Fruit fly (Drosophila melanogaster): ENCODE data around the gene dnt.
A peak's percentile ranks its signal among the peaks of the same experiment; 100 is the strongest.

Gene dnt

dm6 chr2L:19370046-19370445 is 7.0 kb upstream of the dnt start, which contains the start of gene CG17349 (continued):
- no peak for TF ChIP-seq CG6683 (GFP tag; optimal IDR thresholded peaks at IDR 0.05)
- TF ChIP-seq CG30020 (tag; optimal IDR thresholded peaks at IDR 0.05): no peak
- peak in 1 of 2 experiments; percentile 71 for TF ChIP-seq bsh (GFP tag; optimal IDR thresholded peaks at IDR 0.05)
- TF ChIP-seq gfzf (GFP tag; optimal IDR thresholded peaks at IDR 0.05): no peak
- peak; percentile 35 for TF ChIP-seq CG17359 (tag; optimal IDR thresholded peaks at IDR 0.05)
- TF ChIP-seq D19A (tag; optimal IDR thresholded peaks at IDR 0.05): no peak
- TF ChIP-seq Lpt (GFP tag; optimal IDR thresholded peaks at IDR 0.05): no peak
- TF ChIP-seq CG11456 (GFP tag; IDR thresholded peaks at IDR 0.05): no peak
- TF ChIP-seq Six4 (GFP tag; optimal IDR thresholded peaks at IDR 0.05): no peak
- no peak for TF ChIP-seq CG4404 (GFP tag; IDR thresholded peaks at IDR 0.05)
- TF ChIP-seq CG11085 (GFP tag; IDR thresholded peaks at IDR 0.05): no peak
- TF ChIP-seq yki (optimal IDR thresholded peaks at IDR 0.05): no peak
- no peak for TF ChIP-seq pb (GFP tag; optimal IDR thresholded peaks at IDR 0.05)
- peak; percentile 27 for TF ChIP-seq CG18262 (tag; optimal IDR thresholded peaks at IDR 0.05)
- TF ChIP-seq CoRest (tag; optimal IDR thresholded peaks at IDR 0.05): no peak
- TF ChIP-seq CrebB (tag; optimal IDR thresholded peaks at IDR 0.05): no peak
- no peak for TF ChIP-seq seq (GFP tag; IDR thresholded peaks at IDR 0.05)
- no peak for TF ChIP-seq danr (GFP tag; IDR thresholded peaks at IDR 0.05)
- TF ChIP-seq Hmx (GFP tag; optimal IDR thresholded peaks at IDR 0.05): no peak
- peak; percentile 32 for TF ChIP-seq CG14710 (tag; optimal IDR thresholded peaks at IDR 0.05)
- TF ChIP-seq sc (optimal IDR thresholded peaks at IDR 0.05): no peak
- peak; percentile 34 for TF ChIP-seq sc (GFP tag; optimal IDR thresholded peaks at IDR 0.05)
- no peak for TF ChIP-seq Usf (GFP tag; optimal IDR thresholded peaks at IDR 0.05)
- no peak for TF ChIP-seq NFAT (GFP tag; IDR thresholded peaks at IDR 0.05)
- TF ChIP-seq az2 (GFP tag; optimal IDR thresholded peaks at IDR 0.05): no peak
- TF ChIP-seq CG9876 (GFP tag; optimal IDR thresholded peaks at IDR 0.05): no peak
- no peak for TF ChIP-seq CG12236 (GFP tag; optimal IDR thresholded peaks at IDR 0.05)
- TF ChIP-seq NfI (GFP tag; optimal IDR thresholded peaks at IDR 0.05): no peak
- TF ChIP-seq CG17361 (GFP tag; IDR thresholded peaks at IDR 0.05): peak; percentile 32; the same call in 1 of the 3 replicates
- TF ChIP-seq slou (GFP tag; optimal IDR thresholded peaks at IDR 0.05): no peak
- TF ChIP-seq CG15514 (GFP tag; optimal IDR thresholded peaks at IDR 0.05): no peak
- TF ChIP-seq lab (GFP tag; optimal IDR thresholded peaks at IDR 0.05): no peak
- no peak for TF ChIP-seq CG10979 (tag; optimal IDR thresholded peaks at IDR 0.05)
- TF ChIP-seq Eip74EF (GFP tag; optimal IDR thresholded peaks at IDR 0.05): no peak
- TF ChIP-seq Fer1 (GFP tag; optimal IDR thresholded peaks at IDR 0.05): no peak
- no peak for TF ChIP-seq CG34422 (GFP tag; IDR thresholded peaks at IDR 0.05)
- peak; percentile 26 for TF ChIP-seq CG15696 (tag; optimal IDR thresholded peaks at IDR 0.05)
- TF ChIP-seq CG11504 (tag; optimal IDR thresholded peaks at IDR 0.05): peak; percentile 14
- peak; percentile 17; the same call in 1 of the 2 replicates for TF ChIP-seq CG10959 (GFP tag; IDR thresholded peaks at IDR 0.05)
- TF ChIP-seq oc (tag; optimal IDR thresholded peaks at IDR 0.05): peak; percentile 28
- TF ChIP-seq Hey (tag; optimal IDR thresholded peaks at IDR 0.05): no peak
- no peak for TF ChIP-seq gcm2 (GFP tag; optimal IDR thresholded peaks at IDR 0.05)
- no peak for TF ChIP-seq CG2120 (GFP tag; optimal IDR thresholded peaks at IDR 0.05)
- no peak for TF ChIP-seq CG14860 (GFP tag; IDR thresholded peaks at IDR 0.05; ENCODE audit: partially characterized antibody)
- no peak for TF ChIP-seq CG14965 (GFP tag; optimal IDR thresholded peaks at IDR 0.05; ENCODE audit: borderline replicate concordance)
- TF ChIP-seq dm (GFP tag; optimal IDR thresholded peaks at IDR 0.05): no peak
- TF ChIP-seq Tbp (GFP tag; optimal IDR thresholded peaks at IDR 0.05): no peak
- no peak for TF ChIP-seq CG32767 (GFP tag; IDR thresholded peaks at IDR 0.05)
- no peak for TF ChIP-seq h (optimal IDR thresholded peaks at IDR 0.05)
- TF ChIP-seq cad (GFP tag; optimal IDR thresholded peaks at IDR 0.05): no peak
- no peak for TF ChIP-seq MTF-1 (GFP tag; optimal IDR thresholded peaks at IDR 0.05; ENCODE audit: borderline replicate concordance)
- TF ChIP-seq prd (optimal IDR thresholded peaks at IDR 0.05): no peak
- TF ChIP-seq prd (GFP tag; IDR thresholded peaks at IDR 0.05): no peak

Measured in whole organism, embryonic.